Fruit fly (Drosophila melanogaster): ENCODE measurements around the gene CG6178.

The CG6178 gene

DNA sequence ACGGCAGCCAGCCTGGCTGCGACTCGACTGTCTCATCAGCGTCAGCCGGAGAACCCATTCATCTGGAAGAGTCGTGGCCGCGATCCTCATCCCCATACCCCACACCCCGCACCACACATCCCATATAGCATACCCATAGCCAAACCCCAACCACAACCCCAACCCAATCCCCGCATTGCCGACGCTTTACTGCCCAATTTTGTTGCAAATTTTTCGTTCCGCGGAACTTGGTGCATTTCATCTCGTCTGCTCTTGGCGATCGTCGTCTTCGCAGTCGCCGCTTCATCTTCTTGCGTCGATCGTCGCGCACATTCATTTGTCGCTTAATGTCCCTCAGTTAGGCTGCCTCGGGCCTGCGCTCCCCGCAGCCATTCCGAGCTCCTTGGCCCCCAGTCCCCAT is 8.8 kb upstream of the CG6178 start:
- TF ChIP-seq CG5204 (GFP tag; optimal IDR thresholded peaks at IDR 0.05) (no peak), CG14711 (tag; optimal IDR thresholded peaks at IDR 0.05) (no peak), pad (GFP tag; optimal IDR thresholded peaks at IDR 0.05) (no peak), Clk (GFP tag; optimal IDR thresholded peaks at IDR 0.05) (no peak), Mnt (GFP tag; optimal IDR thresholded peaks at IDR 0.05) (no peak), CG7101 (tag; optimal IDR thresholded peaks at IDR 0.05) (no peak), tj (GFP tag; optimal IDR thresholded peaks at IDR 0.05) (no peak), CG1620 (GFP tag; optimal IDR thresholded peaks at IDR 0.05) (no peak), Crg-1 (GFP tag; optimal IDR thresholded peaks at IDR 0.05) (no peak), cnc (optimal IDR thresholded peaks at IDR 0.05) (no peak), bab1 (GFP tag; optimal IDR thresholded peaks at IDR 0.05) (no peak), ovo (GFP tag; optimal IDR thresholded peaks at IDR 0.05) (no peak), kay (GFP tag; ENCODE audit: borderline replicate concordance) (no peak), CG7045 (GFP tag; optimal IDR thresholded peaks at IDR 0.05) (no peak), cic (GFP tag; optimal IDR thresholded peaks at IDR 0.05) (no peak), CG11617 (GFP tag; optimal IDR thresholded peaks at IDR 0.05) (no peak), CG12768 (GFP tag; optimal IDR thresholded peaks at IDR 0.05) (no peak), CG33017 (tag; optimal IDR thresholded peaks at IDR 0.05) (no peak)

DNA sequence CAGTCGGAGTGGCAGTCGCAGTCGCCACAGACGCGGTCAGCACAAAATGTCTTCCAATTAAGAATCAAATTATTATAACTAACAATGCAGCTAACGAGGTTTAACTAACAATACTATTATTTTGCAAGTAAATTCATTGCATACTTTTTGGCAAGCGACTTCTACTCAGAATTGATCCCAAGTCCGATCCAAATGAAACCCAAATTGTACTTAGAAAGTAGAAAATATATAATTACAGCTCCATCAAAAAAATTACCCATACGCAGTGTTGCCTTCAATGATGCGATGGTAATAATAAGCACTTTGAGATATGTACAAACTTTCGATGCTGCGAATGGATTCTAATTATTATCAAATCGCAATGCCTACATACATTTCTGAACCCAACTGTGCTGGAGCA is 8.4 kb upstream of the CG6178 start:
- TF ChIP-seq Clk (GFP tag; optimal IDR thresholded peaks at IDR 0.05) (no peak), bab1 (GFP tag; optimal IDR thresholded peaks at IDR 0.05) (no peak), Hr96 (GFP tag; optimal IDR thresholded peaks at IDR 0.05) (no peak), CG5204 (GFP tag; optimal IDR thresholded peaks at IDR 0.05) (no peak), CG7101 (tag; optimal IDR thresholded peaks at IDR 0.05) (no peak), CG33017 (tag; optimal IDR thresholded peaks at IDR 0.05) (no peak), Crg-1 (GFP tag; optimal IDR thresholded peaks at IDR 0.05) (no peak), CG11617 (GFP tag; optimal IDR thresholded peaks at IDR 0.05) (no peak), CG12768 (GFP tag; optimal IDR thresholded peaks at IDR 0.05) (no peak), kay (GFP tag; ENCODE audit: borderline replicate concordance) (no peak), ovo (GFP tag; optimal IDR thresholded peaks at IDR 0.05) (no peak), Mnt (GFP tag; optimal IDR thresholded peaks at IDR 0.05) (no peak), cic (GFP tag; optimal IDR thresholded peaks at IDR 0.05) (no peak), cnc (optimal IDR thresholded peaks at IDR 0.05) (no peak)

- TF ChIP-seq CG12768 (GFP tag; optimal IDR thresholded peaks at IDR 0.05) (no peak), Clk (GFP tag; optimal IDR thresholded peaks at IDR 0.05) (no peak), tj (GFP tag; optimal IDR thresholded peaks at IDR 0.05) (no peak), bab1 (GFP tag; optimal IDR thresholded peaks at IDR 0.05) (no peak), pad (GFP tag; optimal IDR thresholded peaks at IDR 0.05) (no peak)
These were observed 7.6 kb upstream of the CG6178 start for dm6 chr3R:24144542-24144941.

DNA sequence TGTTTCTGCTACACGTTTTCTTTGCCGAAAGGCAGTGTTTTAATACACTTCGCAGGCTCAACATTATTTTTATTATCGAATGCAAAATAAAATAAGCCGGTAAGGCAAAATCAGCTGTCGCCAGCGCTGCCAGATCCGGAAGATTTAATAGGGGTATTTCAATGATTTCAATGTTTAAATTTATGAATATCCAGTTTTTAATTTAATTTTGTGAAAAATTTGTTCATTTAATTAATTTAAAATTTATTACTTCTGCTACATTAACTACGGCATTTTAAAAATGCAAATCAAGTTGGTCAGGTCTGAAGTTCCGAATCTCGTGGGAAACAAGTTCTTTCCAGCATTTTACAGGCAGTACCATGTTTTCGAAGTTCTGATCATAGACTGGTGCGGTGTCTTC is 3.3 kb upstream of the CG6178 start, which contains the start of gene Slimp:
Slimp (minus strand) TSS at position 130 of the 400 bp plus-strand sequence.
- TF ChIP-seq CG14711 (tag; optimal IDR thresholded peaks at IDR 0.05) (peak; percentile 18), CG7101 (tag; optimal IDR thresholded peaks at IDR 0.05) (peak; percentile 23), CG11617 (GFP tag; optimal IDR thresholded peaks at IDR 0.05) (peak; percentile 61), bab1 (GFP tag; optimal IDR thresholded peaks at IDR 0.05) (peak; percentile 31), toe (GFP tag; optimal IDR thresholded peaks at IDR 0.05) (peak; percentile 60), pad (GFP tag; optimal IDR thresholded peaks at IDR 0.05) (peak; percentile 3), cnc (optimal IDR thresholded peaks at IDR 0.05) (no peak), kay (GFP tag; ENCODE audit: borderline replicate concordance) (no peak), cic (GFP tag; optimal IDR thresholded peaks at IDR 0.05) (no peak), ovo (GFP tag; optimal IDR thresholded peaks at IDR 0.05) (no peak), Mnt (GFP tag; optimal IDR thresholded peaks at IDR 0.05) (peak; percentile 18), Hr96 (GFP tag; optimal IDR thresholded peaks at IDR 0.05) (no peak), tj (GFP tag; optimal IDR thresholded peaks at IDR 0.05) (no peak), CG7045 (GFP tag; optimal IDR thresholded peaks at IDR 0.05) (no peak), Crg-1 (GFP tag; optimal IDR thresholded peaks at IDR 0.05) (peak; percentile 16), CG1620 (GFP tag; optimal IDR thresholded peaks at IDR 0.05) (peak; percentile 7), CG5204 (GFP tag; optimal IDR thresholded peaks at IDR 0.05) (peak; percentile 66), Clk (GFP tag; optimal IDR thresholded peaks at IDR 0.05) (no peak), CG12768 (GFP tag; optimal IDR thresholded peaks at IDR 0.05) (peak; percentile 3), CG33017 (tag; optimal IDR thresholded peaks at IDR 0.05) (peak; percentile 22)

- TF ChIP-seq CG14711 (tag; optimal IDR thresholded peaks at IDR 0.05) = no peak
- no peak for TF ChIP-seq CG5204 (GFP tag; optimal IDR thresholded peaks at IDR 0.05)
- TF ChIP-seq pad (GFP tag; optimal IDR thresholded peaks at IDR 0.05) = no peak
- TF ChIP-seq ovo (GFP tag; optimal IDR thresholded peaks at IDR 0.05) = no peak
- no peak for TF ChIP-seq CG11617 (GFP tag; optimal IDR thresholded peaks at IDR 0.05)
- TF ChIP-seq CG1620 (GFP tag; optimal IDR thresholded peaks at IDR 0.05) = no peak
- no peak for TF ChIP-seq cic (GFP tag; optimal IDR thresholded peaks at IDR 0.05)
- TF ChIP-seq bab1 (GFP tag; optimal IDR thresholded peaks at IDR 0.05) = no peak
- no peak for TF ChIP-seq Crg-1 (GFP tag; optimal IDR thresholded peaks at IDR 0.05)
These were observed 2.0 kb upstream of the CG6178 start, which contains the start of gene p38c for dm6 chr3R:24150103-24150502. Gene p38c, minus strand, starts transcription at chr3R:24150203.

DNA sequence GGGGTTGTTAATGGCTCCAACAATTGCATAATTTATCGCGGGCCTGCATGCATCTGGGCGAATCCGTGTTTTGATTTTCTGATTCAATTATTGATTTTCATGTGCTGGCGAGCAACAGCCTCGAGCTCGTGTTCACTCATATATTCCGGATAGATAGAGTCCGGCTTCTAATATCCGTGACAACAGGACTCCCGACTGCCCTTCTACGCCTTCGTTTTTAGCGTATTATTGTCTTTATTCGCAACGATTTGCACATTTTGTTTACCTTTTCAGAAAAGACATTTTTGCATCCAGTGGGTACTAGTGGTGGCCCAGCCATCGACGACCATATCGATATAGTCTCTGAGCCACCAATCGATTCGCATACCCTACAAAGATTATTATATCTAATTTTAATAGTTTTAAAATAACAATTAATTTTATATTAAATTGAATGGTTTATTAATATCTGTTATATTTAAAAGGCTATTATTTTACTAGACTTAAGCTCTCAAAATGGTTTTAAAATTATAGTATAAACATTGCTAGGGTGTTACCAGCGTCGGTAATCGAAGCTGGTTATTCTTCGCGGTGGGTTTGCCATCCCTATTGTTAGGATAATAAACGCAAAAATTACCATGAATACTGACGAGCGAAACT is 9.1 kb downstream of the CG6178 start, which contains the start of the genes Myo95E and TBC1d7:
Myo95E (minus strand) TSS at position 326 of the 639 bp plus-strand sequence.
TBC1d7 (plus strand) TSS at position 555 of the 639 bp plus-strand sequence.
- TF ChIP-seq CG1620 (GFP tag; optimal IDR thresholded peaks at IDR 0.05) (peak; percentile 57), CG5204 (GFP tag; optimal IDR thresholded peaks at IDR 0.05) (no peak), CG11617 (GFP tag; optimal IDR thresholded peaks at IDR 0.05) (peak; percentile 86), tj (GFP tag; optimal IDR thresholded peaks at IDR 0.05) (peak; percentile 50), toe (GFP tag; optimal IDR thresholded peaks at IDR 0.05) (no peak), Clk (GFP tag; optimal IDR thresholded peaks at IDR 0.05) (peak; percentile 38), CG12768 (GFP tag; optimal IDR thresholded peaks at IDR 0.05) (peak; percentile 91), cic (GFP tag; optimal IDR thresholded peaks at IDR 0.05) (peak; percentile 34), ovo (GFP tag; optimal IDR thresholded peaks at IDR 0.05) (peak; percentile 17), CG33017 (tag; optimal IDR thresholded peaks at IDR 0.05) (peak; percentile 91), CG7045 (GFP tag; optimal IDR thresholded peaks at IDR 0.05) (peak; percentile 83), Crg-1 (GFP tag; optimal IDR thresholded peaks at IDR 0.05) (peak; percentile 45), bab1 (GFP tag; optimal IDR thresholded peaks at IDR 0.05) (peak; percentile 88), pad (GFP tag; optimal IDR thresholded peaks at IDR 0.05) (peak; percentile 82), CG14711 (tag; optimal IDR thresholded peaks at IDR 0.05) (peak; percentile 90), Hr96 (GFP tag; optimal IDR thresholded peaks at IDR 0.05) (no peak), CG7101 (tag; optimal IDR thresholded peaks at IDR 0.05) (peak; percentile 94), Mnt (GFP tag; optimal IDR thresholded peaks at IDR 0.05) (peak; percentile 75), cnc (optimal IDR thresholded peaks at IDR 0.05) (no peak), kay (GFP tag; ENCODE audit: borderline replicate concordance) (no peak)

Measured in whole organism, adult.